Fruit fly (Drosophila melanogaster): ENCODE data around the gene Diedel.

Gene Diedel

DNA sequence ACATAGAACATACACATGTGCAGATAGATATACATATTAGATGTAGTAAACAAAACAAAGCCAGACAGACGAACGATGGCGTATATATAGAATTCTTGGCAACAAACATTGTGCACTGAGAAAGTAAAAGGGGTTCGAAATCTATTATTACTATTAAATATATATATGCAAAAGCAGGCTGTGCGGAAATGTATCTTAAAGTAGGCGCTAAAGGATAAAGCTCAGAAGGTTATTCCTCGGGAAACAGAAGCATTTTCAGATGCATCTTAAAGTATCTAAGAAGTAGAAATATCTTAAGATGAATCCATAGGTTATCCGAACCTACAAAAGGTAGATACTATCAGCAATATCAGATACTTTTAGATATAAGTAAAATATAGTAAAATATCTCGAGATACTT, 2.2 kb downstream of the Diedel start:
- TF ChIP-seq phol (tag; optimal IDR thresholded peaks at IDR 0.05) (peak; percentile 31), prd (optimal IDR thresholded peaks at IDR 0.05) (no peak), prd (GFP tag; IDR thresholded peaks at IDR 0.05) (no peak), toy (GFP tag; IDR thresholded peaks at IDR 0.05) (no peak), Xrp1 (GFP tag; IDR thresholded peaks at IDR 0.05) (peak; percentile 38; the same call in 1 of the 2 replicates), CG31224 (GFP tag; IDR thresholded peaks at IDR 0.05) (no peak), CG14710 (tag; optimal IDR thresholded peaks at IDR 0.05) (peak; percentile 4), p53 (GFP tag; optimal IDR thresholded peaks at IDR 0.05) (no peak), Opbp (GFP tag; IDR thresholded peaks at IDR 0.05; ENCODE audit: partially characterized antibody) (no peak), CG17912 (GFP tag; optimal IDR thresholded peaks at IDR 0.05) (no peak), ssp (GFP tag; IDR thresholded peaks at IDR 0.05) (no peak), CG1233 (GFP tag; optimal IDR thresholded peaks at IDR 0.05) (no peak), Lhr (GFP tag; optimal IDR thresholded peaks at IDR 0.05) (no peak), nmo (GFP tag; optimal IDR thresholded peaks at IDR 0.05) (peak; percentile 39), fd64A (GFP tag; optimal IDR thresholded peaks at IDR 0.05) (no peak), sens (GFP tag) (peak; percentile 57), PHDP (tag; optimal IDR thresholded peaks at IDR 0.05) (peak; percentile 0), CG10209 (GFP tag; optimal IDR thresholded peaks at IDR 0.05) (peak; percentile 13), CG17361 (GFP tag; IDR thresholded peaks at IDR 0.05) (peak; percentile 47; the same call in 1 of the 3 replicates), CG18262 (tag; optimal IDR thresholded peaks at IDR 0.05) (peak; percentile 55), CG7556 (GFP tag; optimal IDR thresholded peaks at IDR 0.05) (peak; percentile 34), CG16779 (GFP tag; IDR thresholded peaks at IDR 0.05) (no peak), ara (GFP tag; IDR thresholded peaks at IDR 0.05) (no peak), CG15601 (tag; optimal IDR thresholded peaks at IDR 0.05) (peak; percentile 1), az2 (GFP tag; optimal IDR thresholded peaks at IDR 0.05) (peak; percentile 7), CG5180 (GFP tag; optimal IDR thresholded peaks at IDR 0.05) (no peak), CG18011 (GFP tag; optimal IDR thresholded peaks at IDR 0.05) (no peak), gce (GFP tag; IDR thresholded peaks at IDR 0.05) (no peak), Nf-YC (tag; optimal IDR thresholded peaks at IDR 0.05) (peak; percentile 2), CG31441 (GFP tag; IDR thresholded peaks at IDR 0.05) (peak; percentile 59; the same call in 1 of the 2 replicates), Oli (tag; optimal IDR thresholded peaks at IDR 0.05) (peak; percentile 8), row (GFP tag; IDR thresholded peaks at IDR 0.05) (peak; percentile 42; the same call in 2 of the 3 replicates), CG4617 (GFP tag; optimal IDR thresholded peaks at IDR 0.05; ENCODE audit: borderline replicate concordance) (no peak), CG32532 (GFP tag; IDR thresholded peaks at IDR 0.05) (no peak), grau (tag; optimal IDR thresholded peaks at IDR 0.05) (peak; percentile 22), CG7839 (tag; optimal IDR thresholded peaks at IDR 0.05) (peak; percentile 17), zf30C (GFP tag; optimal IDR thresholded peaks at IDR 0.05) (peak; percentile 19), CG10979 (tag; optimal IDR thresholded peaks at IDR 0.05) (peak; percentile 2), Eip74EF (GFP tag; optimal IDR thresholded peaks at IDR 0.05) (no peak), CG4424 (GFP tag; optimal IDR thresholded peaks at IDR 0.05) (peak; percentile 12), Gug (GFP tag; IDR thresholded peaks at IDR 0.05) (no peak), CG13424 (tag; optimal IDR thresholded peaks at IDR 0.05) (peak; percentile 29), CG43689 (GFP tag; IDR thresholded peaks at IDR 0.05) (no peak), D (optimal IDR thresholded peaks at IDR 0.05) (no peak), D (GFP tag; optimal IDR thresholded peaks at IDR 0.05) (peak; percentile 18), CG14014 (GFP tag; IDR thresholded peaks at IDR 0.05) (no peak), Sox102F (GFP tag; optimal IDR thresholded peaks at IDR 0.05) (peak; percentile 32), Pdp1 (GFP tag; optimal IDR thresholded peaks at IDR 0.05) (no peak), CG12391 (tag; optimal IDR thresholded peaks at IDR 0.05) (peak; percentile 1), CG17385 (GFP tag; optimal IDR thresholded peaks at IDR 0.05) (no peak), mam (GFP tag; optimal IDR thresholded peaks at IDR 0.05) (no peak)
